Worm (Caenorhabditis elegans): Measurements from ENCODE around the gene F07C6.3.

F07C6.3 gene

ce11 chrIV:12831609-12832500 lies 42.8 kb downstream of the F07C6.3 start:
- TF ChIP-seq lir-3 (tag; optimal IDR thresholded peaks at IDR 0.05; ENCODE audit: poor library complexity) (no peak), nhr-71 (tag; optimal IDR thresholded peaks at IDR 0.05) (no peak), nhr-20 (tag; optimal IDR thresholded peaks at IDR 0.05) (no peak), ets-5 (GFP tag; IDR thresholded peaks at IDR 0.05) (no peak), mab-9 (GFP tag; IDR thresholded peaks at IDR 0.05) (no peak), nhr-85 (tag) (no peak), tbx-2 (tag; optimal IDR thresholded peaks at IDR 0.05) (no peak), efl-3 (GFP tag; optimal IDR thresholded peaks at IDR 0.05) (no peak), dpl-1 (GFP tag; optimal IDR thresholded peaks at IDR 0.05) (peak in 1 of 3 experiments; percentile 15), nhr-11 (tag; optimal IDR thresholded peaks at IDR 0.05) (no peak), lin-39 (tag; optimal IDR thresholded peaks at IDR 0.05) (no peak), elt-3 (tag; optimal IDR thresholded peaks at IDR 0.05) (no peak), hpl-2 (GFP tag; optimal IDR thresholded peaks at IDR 0.05) (peak; percentile 12), ces-1 (GFP tag; optimal IDR thresholded peaks at IDR 0.05) (no peak), lin-14 (GFP tag; optimal IDR thresholded peaks at IDR 0.05) (peak; percentile 48), zag-1 (tag; optimal IDR thresholded peaks at IDR 0.05) (no peak), ceh-8 (GFP tag; optimal IDR thresholded peaks at IDR 0.05) (no peak), skn-1 (tag; optimal IDR thresholded peaks at IDR 0.05) (peak; percentile 9), ztf-11 (tag; optimal IDR thresholded peaks at IDR 0.05) (no peak), C04F5.9 (tag; optimal IDR thresholded peaks at IDR 0.05) (no peak), pax-3 (tag; optimal IDR thresholded peaks at IDR 0.05) (no peak), efl-1 (optimal IDR thresholded peaks at IDR 0.05) (peak in 1 of 2 experiments; percentile 67), efl-1 (GFP tag; optimal IDR thresholded peaks at IDR 0.05 in 1 of 2) (peak; percentile 37 to 91), F16B12.6 (tag; optimal IDR thresholded peaks at IDR 0.05) (peak; percentile 65), fkh-8 (tag; optimal IDR thresholded peaks at IDR 0.05) (no peak), irx-1 (tag; optimal IDR thresholded peaks at IDR 0.05) (no peak), nhr-90 (tag; optimal IDR thresholded peaks at IDR 0.05; ENCODE audit: poor library complexity) (no peak), unc-86 (tag; optimal IDR thresholded peaks at IDR 0.05) (no peak), lsy-2 (tag; optimal IDR thresholded peaks at IDR 0.05) (peak; percentile 38 to 74), fkh-4 (tag; optimal IDR thresholded peaks at IDR 0.05; ENCODE audit: borderline replicate concordance) (no peak), fkh-10 (GFP tag; optimal IDR thresholded peaks at IDR 0.05) (no peak), jun-1 (tag; optimal IDR thresholded peaks at IDR 0.05) (no peak), zip-4 (GFP tag; optimal IDR thresholded peaks at IDR 0.05) (no peak), aly-2 (tag; optimal IDR thresholded peaks at IDR 0.05) (no peak)

- no peak for TF ChIP-seq efl-1 (optimal IDR thresholded peaks at IDR 0.05)
- TF ChIP-seq efl-1 (GFP tag; optimal IDR thresholded peaks at IDR 0.05 in 1 of 2), result peak in 1 of 2 experiments; percentile 92
- no peak for TF ChIP-seq unc-62 (GFP tag; optimal IDR thresholded peaks at IDR 0.05)
- TF ChIP-seq lin-35 (GFP tag; optimal IDR thresholded peaks at IDR 0.05), result peak in 1 of 2 experiments; percentile 3
- TF ChIP-seq nhr-19 (GFP tag; conservative IDR thresholded peaks at IDR 0.05), result no peak
- TF ChIP-seq elt-2 (tag; optimal IDR thresholded peaks at IDR 0.05), result peak; percentile 24
- peak; percentile 25 for TF ChIP-seq rnt-1 (tag; optimal IDR thresholded peaks at IDR 0.05)
- TF ChIP-seq lsy-2 (tag; optimal IDR thresholded peaks at IDR 0.05), result no peak
- TF ChIP-seq nhr-71 (tag; optimal IDR thresholded peaks at IDR 0.05), result peak; percentile 25
Observed at ce11 chrIV:12833698-12834416, 44.8 kb downstream of the F07C6.3 start.
